Fruit fly (Drosophila melanogaster): Measurements from ENCODE around the gene robo2.

Gene robo2

DNA sequence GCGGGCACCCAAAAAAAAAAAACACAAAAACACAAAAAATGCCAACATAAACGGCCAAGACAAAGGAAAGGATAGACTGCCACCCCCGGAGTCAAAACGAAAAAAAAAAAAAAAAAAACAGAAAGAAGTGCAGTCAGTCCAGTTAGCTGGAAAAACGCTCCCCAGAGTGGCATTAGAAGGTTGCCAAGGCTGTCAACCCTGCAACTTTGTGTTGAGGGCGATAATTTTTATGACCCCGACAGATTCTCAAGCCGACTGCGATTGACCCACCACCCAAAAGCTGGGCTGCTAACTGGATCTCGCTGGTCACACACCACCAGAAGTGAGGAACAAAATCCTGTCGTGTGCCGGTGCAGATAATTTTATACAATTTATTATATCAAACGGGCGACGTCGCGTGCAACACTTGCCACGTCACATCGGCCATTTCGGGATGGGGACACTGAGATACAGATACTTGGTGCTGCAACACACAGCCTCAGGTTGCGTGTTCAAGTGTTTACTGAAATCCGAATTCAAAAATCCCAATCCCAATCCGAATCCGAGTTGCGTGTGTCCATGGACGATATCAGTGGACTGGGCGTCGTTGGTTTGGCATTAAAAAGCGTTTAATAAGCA, 2.0 kb downstream of the robo2 start:
- no peak for TF ChIP-seq noc (tag; optimal IDR thresholded peaks at IDR 0.05)

DNA sequence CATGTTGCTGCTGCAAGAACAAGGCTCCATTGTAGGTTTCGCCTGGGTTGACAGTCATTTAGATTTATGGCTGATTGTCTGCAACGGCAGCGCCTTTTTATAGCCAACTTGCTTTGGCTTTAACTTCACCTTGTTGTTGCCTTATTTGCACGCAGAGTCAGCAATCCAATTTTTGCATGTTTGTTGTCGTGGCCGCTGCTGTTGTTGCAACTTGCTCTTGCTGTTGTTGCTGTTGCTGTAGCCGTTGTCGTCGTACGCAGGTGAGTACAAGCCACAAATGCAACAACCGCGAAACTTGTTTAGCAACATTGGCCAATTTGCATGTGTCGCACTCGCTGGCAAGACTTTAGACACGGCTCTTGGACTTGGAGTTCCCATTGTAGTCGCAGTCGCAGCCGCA, 4.7 kb downstream of the robo2 start:
- TF ChIP-seq noc (tag; optimal IDR thresholded peaks at IDR 0.05), result no peak

DNA sequence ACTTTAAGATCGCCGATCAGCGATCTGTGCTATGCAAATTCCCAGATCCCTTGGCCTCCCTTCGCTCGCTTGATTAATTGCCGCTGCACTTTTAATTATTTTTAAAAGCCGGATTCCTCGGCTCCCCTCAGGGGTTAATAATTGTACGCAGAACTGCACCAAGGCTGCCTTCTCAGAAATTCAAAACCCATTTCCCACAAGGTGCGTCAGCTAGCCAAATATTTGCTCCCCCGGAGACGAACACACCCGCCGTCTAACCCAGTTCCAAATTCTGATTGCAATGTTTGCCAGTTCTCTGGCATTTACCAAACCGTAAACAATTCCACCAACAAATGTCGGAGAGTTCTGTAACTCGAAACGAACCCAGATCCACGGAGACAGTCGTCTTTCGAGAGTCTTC, 6.2 kb downstream of the robo2 start:
- TF ChIP-seq noc (tag; optimal IDR thresholded peaks at IDR 0.05), result no peak

DNA sequence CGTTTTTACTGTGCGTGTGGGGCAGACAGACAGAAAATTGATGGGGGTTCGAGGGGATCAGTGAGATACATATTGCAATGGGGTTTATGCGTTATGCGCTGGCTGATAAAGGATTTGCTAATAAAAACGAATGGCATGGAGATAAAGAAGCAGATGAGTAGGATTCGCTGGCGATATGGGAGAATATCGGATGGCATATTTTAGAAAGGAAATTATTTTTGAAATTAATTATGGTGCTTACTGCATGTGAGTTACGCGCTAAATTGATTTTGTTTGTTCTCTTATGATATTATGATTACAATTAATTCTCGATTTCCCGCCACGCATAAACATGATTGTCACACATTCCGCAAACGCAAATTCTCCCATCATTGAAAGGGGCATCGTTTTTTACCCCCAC, 7.6 kb downstream of the robo2 start:
- no peak for TF ChIP-seq noc (tag; optimal IDR thresholded peaks at IDR 0.05)

DNA sequence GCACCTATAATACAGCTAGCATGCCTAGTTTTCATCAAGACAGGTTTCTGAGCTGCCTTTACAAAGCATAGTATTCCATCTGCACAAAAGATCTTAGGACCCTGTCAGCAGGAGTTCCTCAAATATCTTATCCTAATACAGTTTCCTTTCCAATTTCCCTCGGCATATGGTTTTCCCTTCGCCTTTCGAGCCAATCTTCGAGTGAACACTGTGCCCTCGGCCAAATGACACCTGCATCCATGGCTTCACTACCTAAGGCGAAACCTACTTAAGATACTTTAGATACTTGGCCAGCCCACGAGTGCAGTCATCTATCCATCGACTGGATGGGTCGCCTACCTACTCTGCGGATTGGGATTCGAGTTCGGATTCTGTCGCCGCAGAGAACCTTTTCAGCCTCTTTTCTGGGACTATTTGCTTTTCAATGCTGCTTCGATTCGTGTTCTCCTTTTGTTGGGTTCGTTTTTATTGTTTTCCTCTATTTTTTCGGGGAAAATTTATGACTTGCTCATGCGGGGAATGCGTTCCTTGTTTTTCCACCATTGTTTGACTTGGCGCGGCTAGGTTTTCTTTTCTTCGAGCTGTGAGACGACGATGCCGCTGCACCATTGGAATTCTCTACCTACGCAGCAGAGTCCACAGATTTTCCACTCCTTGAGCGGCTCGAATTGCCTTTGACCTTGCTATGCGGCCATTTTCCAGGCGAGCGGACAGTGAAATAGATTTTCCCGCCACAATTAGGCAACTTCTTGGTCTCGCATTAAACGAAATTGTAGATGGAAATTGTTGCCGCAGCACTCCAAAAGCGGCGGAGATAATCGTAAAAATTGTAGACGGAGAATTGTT, 9.2 kb downstream of the robo2 start:
- no peak for TF ChIP-seq noc (tag; optimal IDR thresholded peaks at IDR 0.05)

DNA sequence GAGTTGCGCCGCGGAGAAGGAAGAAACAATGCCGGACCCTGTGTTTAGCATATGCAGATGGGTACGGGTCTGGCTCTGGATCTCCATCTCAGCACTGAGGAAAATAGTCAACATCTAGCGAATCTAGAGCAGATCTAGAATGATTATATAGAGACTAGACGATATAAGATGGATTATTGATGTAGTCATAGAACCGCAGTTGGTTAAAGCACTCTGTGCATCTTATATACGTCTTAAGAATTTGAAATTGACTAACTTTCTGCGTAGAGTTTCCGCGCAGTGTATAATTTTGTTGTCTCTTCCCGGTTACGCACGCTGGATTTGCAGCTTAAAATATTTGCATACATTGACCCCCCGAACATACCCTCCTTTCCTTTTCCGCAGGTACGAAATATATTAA, 10.6 kb downstream of the robo2 start:
- no peak for TF ChIP-seq noc (tag; optimal IDR thresholded peaks at IDR 0.05)

DNA sequence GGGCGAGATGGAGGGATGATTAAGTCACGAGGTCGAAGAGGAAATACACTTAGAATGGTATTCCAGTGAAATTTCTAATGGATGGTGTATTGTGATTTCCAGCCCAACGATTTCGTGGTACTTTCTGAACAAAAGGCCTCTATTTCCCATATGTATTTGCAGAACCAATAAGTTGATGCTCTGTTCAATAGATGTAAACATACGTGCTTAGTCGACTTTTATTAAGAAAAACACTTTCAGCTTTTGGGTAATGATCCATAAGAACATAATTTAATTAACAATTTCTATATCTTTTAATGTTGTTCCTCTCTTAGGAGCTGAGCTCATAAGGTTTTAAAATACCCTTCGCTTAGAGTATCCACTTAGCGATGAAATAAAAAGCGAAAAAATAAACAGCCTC, 14.7 kb downstream of the robo2 start:
- no peak for TF ChIP-seq noc (tag; optimal IDR thresholded peaks at IDR 0.05)

DNA sequence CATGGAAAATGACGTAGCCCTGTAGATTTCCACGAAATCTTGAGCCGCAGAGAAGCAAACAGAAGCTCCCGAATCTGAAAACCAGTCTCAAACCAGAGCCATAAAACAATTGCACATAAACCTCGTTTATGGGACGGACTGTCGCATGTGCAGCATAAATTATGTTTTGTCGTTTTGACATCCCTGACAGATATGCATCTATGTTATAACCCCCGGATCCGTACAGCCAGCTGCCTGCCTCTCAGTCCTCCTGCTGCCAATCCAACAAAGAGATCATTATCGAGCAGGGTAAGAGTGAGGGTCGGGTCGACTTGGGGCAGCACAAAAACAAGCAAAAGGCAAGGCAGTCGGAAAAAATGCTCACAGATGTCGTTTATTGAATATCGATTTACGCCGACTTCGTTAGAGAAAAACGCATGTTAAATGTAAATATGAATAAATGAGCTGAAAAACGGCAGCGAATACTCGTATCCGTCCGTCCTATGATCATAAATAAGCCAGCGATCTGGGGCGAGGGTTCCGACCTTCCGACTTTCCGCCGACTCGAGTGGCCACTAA, 15.3 kb downstream of the robo2 start:
- no peak for TF ChIP-seq noc (tag; optimal IDR thresholded peaks at IDR 0.05)

DNA sequence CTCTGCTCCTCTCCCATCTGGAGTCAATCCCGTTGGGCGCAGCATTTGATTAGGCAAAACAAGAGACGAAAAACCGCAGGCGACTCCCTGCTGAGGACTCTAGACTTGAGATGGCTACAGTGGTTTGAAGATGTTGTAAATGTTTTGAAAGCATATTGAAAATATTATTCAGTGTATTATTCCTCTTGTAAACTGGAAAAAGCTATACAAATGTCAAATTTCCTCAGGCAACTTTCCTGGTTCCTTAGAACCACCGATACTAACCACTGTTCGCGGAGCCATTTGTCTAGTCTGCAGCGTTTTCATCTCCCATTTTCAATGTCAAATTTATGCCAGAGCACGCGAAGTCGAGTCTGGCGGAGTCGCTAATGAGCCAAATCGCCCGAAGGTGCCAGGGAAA, 17.5 kb downstream of the robo2 start:
- no peak for TF ChIP-seq noc (tag; optimal IDR thresholded peaks at IDR 0.05)

DNA sequence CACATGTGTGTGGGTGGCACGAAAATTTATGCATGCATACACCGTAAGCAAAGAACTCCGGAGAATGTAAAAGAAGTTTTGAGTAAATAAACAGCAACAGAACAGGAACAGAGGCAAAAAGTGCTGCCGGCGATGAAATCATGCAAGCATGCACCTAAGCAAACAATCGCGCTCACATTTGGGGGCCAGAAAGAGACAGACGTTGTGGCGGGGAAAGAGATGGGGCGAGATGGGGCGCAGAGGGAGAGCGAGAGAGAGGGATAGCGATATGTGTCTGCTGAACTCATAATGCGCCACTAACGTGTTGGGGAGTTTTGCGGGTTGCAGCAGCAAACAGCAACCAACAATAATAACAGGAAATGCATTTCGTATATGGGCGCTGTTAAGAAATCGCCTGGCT, 20.8 kb downstream of the robo2 start:
- TF ChIP-seq noc (tag; optimal IDR thresholded peaks at IDR 0.05), result no peak

DNA sequence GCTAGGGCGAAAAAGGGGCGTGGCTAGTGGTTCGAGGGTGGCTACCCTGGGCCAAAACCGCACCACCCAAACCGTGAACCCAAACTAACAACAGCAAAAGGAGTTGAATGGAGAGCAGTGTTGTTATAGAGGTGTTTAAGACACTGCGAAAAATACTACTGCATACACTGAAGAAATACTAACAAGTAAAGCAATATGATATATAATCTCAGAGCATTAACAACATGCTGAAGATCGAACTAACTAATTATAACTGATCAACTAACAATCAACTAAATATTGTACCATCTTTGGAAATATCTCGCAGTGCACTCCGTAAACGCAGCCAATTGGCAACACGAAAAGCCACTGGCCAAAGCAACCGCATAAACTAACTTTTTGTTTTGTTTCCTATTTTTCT, 26.6 kb downstream of the robo2 start:
- no peak for TF ChIP-seq noc (tag; optimal IDR thresholded peaks at IDR 0.05)

DNA sequence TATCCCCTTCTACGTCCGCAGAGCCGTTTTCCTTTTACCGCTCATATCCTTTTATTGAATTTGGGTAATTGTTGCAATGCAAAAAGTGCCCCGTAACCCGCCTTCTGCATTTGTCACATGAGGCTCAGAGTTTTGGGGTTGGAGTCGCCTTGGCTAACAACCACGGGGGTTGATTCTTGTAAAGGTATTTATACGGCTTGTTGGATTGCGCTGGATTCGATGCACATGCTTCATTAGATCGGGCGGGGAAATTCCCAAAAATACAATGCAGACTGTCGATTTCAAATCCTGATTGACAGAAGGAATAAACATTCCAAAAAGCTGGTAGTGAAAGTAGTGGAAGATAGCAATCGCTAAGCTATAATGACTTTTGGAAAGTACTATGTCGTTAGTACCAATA, 30.0 kb downstream of the robo2 start:
- no peak for TF ChIP-seq noc (tag; optimal IDR thresholded peaks at IDR 0.05)

DNA sequence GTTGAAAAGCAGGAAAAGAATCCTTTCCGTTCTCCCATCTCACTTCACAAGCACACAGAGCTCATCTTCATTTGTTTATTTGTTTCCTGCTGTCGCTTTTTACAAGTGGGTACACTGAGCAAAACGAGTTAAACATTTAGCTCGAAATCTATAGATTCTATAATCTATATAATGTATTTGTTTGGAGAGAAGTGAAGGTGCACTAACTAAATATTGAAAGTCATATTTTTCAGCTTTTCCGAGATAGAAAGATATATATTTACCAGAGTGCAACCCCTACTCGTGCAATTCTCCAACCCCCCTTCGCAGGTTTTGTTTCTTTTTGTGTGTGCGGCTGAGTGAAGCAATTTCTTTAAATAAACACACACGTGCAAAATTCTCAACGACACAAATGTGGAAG, 32.4 kb downstream of the robo2 start:
- TF ChIP-seq noc (tag; optimal IDR thresholded peaks at IDR 0.05), result no peak

DNA sequence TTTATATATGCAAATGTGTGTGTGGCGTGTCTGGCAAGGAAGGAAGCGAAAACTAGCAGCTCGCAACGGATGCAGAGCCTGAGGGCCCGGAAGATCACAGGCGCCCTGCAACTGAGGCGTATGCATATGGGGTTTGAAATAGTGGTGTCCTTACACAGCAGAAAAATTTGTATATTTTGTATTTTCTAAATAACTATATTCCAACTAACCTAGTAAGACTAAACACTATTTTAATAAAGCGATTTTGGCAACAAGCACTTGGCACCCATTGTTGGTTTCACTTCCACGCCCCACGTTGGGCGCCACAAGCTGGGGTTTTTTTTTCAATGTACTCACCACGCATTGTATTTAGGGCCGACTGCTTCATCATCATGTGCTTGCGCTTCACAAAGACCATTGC, 33.7 kb downstream of the robo2 start:
- no peak for TF ChIP-seq noc (tag; optimal IDR thresholded peaks at IDR 0.05)

DNA sequence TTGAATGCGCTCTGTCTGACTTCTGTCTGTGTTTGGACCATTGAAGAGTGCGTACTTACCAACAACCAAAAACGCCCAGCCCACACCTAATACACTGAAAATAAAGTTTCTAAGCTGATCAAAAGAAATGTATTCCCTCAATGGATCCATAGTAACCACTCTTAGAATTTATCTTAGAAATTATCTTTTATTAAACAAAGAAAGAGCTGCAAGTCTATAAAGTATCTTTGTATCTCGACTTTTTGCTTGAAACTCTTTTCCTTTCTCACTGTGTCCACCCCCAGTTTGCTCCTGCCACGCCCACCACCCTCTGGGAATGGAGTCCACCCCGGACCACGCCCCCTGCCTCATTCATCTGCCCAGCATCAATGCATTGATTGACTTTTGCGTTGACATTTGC, 42.6 kb downstream of the robo2 start:
- TF ChIP-seq noc (tag; optimal IDR thresholded peaks at IDR 0.05), result no peak

DNA sequence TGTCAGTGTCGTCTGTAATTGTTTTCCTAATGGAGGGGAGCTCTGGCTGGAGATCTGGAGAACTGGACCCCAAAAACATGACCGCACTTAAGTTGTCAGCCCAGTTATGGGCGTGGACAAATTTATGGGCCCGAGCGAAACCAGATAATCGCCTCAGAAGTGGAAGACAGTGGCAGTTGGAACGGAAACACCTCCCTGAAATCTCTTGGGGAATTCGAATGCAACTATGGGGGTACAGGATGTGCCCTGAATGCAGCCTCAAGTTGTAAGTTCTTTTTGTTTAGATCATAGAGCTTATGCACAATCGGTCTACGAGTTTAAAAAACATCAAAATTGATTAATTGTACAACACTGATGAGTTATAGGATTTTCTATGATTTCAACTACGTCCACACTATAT, 52.6 kb downstream of the robo2 start, which contains the start of gene CG14346:
CG14346 (plus strand) TSS at position 301 of the 400 bp plus-strand sequence.
- TF ChIP-seq noc (tag; optimal IDR thresholded peaks at IDR 0.05), result no peak

DNA sequence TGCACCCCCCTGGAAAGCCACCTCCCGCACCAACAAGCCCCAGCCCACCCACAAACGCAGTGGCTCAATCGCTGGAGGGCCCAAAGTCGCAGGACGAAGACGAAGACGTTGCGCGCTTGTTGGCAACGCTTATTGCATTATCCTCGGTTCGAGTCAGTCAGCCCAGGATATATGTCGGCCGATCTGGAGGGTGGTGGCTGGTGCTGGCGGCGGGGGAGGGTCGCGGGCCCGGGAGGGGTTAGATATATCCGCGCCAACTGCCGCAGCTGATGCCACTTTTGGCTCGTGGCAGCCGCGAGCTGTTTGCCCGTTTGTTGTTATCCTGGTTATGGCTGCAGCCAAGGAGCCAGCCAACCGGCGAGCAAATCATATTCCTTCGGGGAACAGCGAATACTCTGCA, 55.2 kb downstream of the robo2 start:
- TF ChIP-seq noc (tag; optimal IDR thresholded peaks at IDR 0.05), result no peak

All from whole organism, larva.